Worm (Caenorhabditis elegans) whole organism, L4 larva: ENCODE results near the gene let-92.
A peak's percentile ranks its signal among the peaks of the same experiment; 100 is the strongest.

ENCODE experiments used
- F44E2.7 ChIP-seq: fragments of 200-800 bp; sonication (Bioruptor generic); IDR thresholded peaks from 2 replicates; pipeline ENCODE4 v2.1.2; 2022; ENCODE audit warnings: missing genetic modification characterization, missing compliant biosample characterization
- T20F7.1 ChIP-seq: fragments of 200-800 bp; sonication (Bioruptor generic); optimal IDR thresholded peaks from 2 replicates; lab custom pipeline; 2018; ENCODE audit warnings: mild to moderate bottlenecking, missing genetic modification characterization, missing compliant biosample characterization
- ZK546.5 ChIP-seq, 2 experiments: sonication (generic microtip); optimal IDR thresholded peaks; 2 replicates each; lab custom pipeline; 2017; ENCODE audit warnings: missing biosample characterization in 2 of 2, missing genetic modification characterization in 2 of 2
- aha-1 ChIP-seq: fragments of 150-350 bp; peaks from one replicate; lab custom pipeline; 2014; ENCODE audit warnings: missing biosample characterization, missing genetic modification characterization
- ama-1 ChIP-seq: fragments of 150-350 bp; optimal IDR thresholded peaks from 2 replicates; lab custom pipeline; 2014; ENCODE audit warnings: inconsistent platforms, mixed read lengths
- ceh-44 ChIP-seq: fragments of 200-800 bp; sonication (Bioruptor generic); IDR thresholded peaks from 2 replicates; pipeline ENCODE4 v1.3.6; 2022; ENCODE audit warnings: missing genetic modification reagents, missing genetic modification characterization, missing compliant biosample characterization
- ceh-82 ChIP-seq: sonication (generic microtip); optimal IDR thresholded peaks from 2 replicates; lab custom pipeline; 2017; ENCODE audit warnings: missing biosample characterization, missing genetic modification characterization
- ces-1 ChIP-seq: fragments of 150-350 bp; sonication (generic microtip); optimal IDR thresholded peaks from 4 replicates; lab custom pipeline; 2014; ENCODE audit warnings: missing biosample characterization, missing genetic modification reagents, missing genetic modification characterization
- daf-16 ChIP-seq, 3 experiments: sonication (generic microtip); optimal IDR thresholded peaks; 2 replicates each; lab custom pipeline; 2016 to 2017; ENCODE audit warnings: missing genetic modification characterization in 3 of 3, missing genetic modification reagents in 3 of 3, mild to moderate bottlenecking in 2 of 3, missing compliant biosample characterization in 2 of 3, missing biosample characterization in 1 of 3, moderate library complexity in 1 of 3
- daf-19 ChIP-seq: fragments of 200-800 bp; sonication (Bioruptor generic); conservative IDR thresholded peaks from 2 replicates; pipeline ENCODE4 v1.3.6; 2022; ENCODE audit warnings: missing genetic modification characterization, missing compliant biosample characterization
- dve-1 ChIP-seq: sonication (generic microtip); optimal IDR thresholded peaks from 2 replicates; lab custom pipeline; 2017; ENCODE audit warnings: antibody characterized with exemption, mild to moderate bottlenecking, missing genetic modification characterization, missing compliant biosample characterization; ENCODE audit not compliant: insufficient read depth
- gei-8 ChIP-seq: fragments of 200-800 bp; sonication (Bioruptor generic); optimal IDR thresholded peaks from 2 replicates; lab custom pipeline; 2018; ENCODE audit warnings: mild to moderate bottlenecking, missing genetic modification characterization, missing compliant biosample characterization
- hlh-11 ChIP-seq: fragments of 200-800 bp; sonication (Bioruptor generic); optimal IDR thresholded peaks from 2 replicates; lab custom pipeline; 2018; ENCODE audit warnings: mild to moderate bottlenecking, missing genetic modification characterization, missing compliant biosample characterization
- hlh-30 ChIP-seq: sonication (generic microtip); optimal IDR thresholded peaks from 2 replicates; lab custom pipeline; 2017; ENCODE audit warnings: antibody characterized with exemption, mild to moderate bottlenecking, missing genetic modification characterization, missing compliant biosample characterization; ENCODE audit not compliant: insufficient read depth
- lim-7 ChIP-seq: fragments of 200-800 bp; sonication (Bioruptor generic); IDR thresholded peaks from 2 replicates; pipeline ENCODE4 v1.3.6; 2022; ENCODE audit warnings: missing genetic modification characterization, missing compliant biosample characterization
- lin-15B ChIP-seq: fragments of 150-350 bp; sonication (generic microtip); optimal IDR thresholded peaks from 3 replicates; lab custom pipeline; 2014; ENCODE audit warnings: missing biosample characterization, missing genetic modification characterization
- lin-38 ChIP-seq: fragments of 200-800 bp; sonication (Bioruptor generic); IDR thresholded peaks from 2 replicates; pipeline ENCODE4 v1.3.6; 2022; ENCODE audit warnings: missing genetic modification reagents, missing genetic modification characterization, missing compliant biosample characterization
- lsy-2 ChIP-seq, 2 experiments: fragments of 150-350 bp in 1 of 2; sonication (generic microtip) in 1 of 2; optimal IDR thresholded peaks; 2 replicates each; lab custom pipeline; 2014 to 2017; ENCODE audit warnings: missing biosample characterization in 2 of 2, missing genetic modification characterization in 2 of 2
- mdl-1 ChIP-seq, 2 experiments: fragments of 150-350 bp in 1 of 2; sonication (generic microtip) in 1 of 2; optimal IDR thresholded peaks; 2 replicates each; lab custom pipeline; 2014 to 2017; ENCODE audit warnings: missing biosample characterization in 2 of 2, missing genetic modification characterization in 2 of 2
- mes-2 ChIP-seq: sonication (generic microtip); optimal IDR thresholded peaks from 2 replicates; lab custom pipeline; 2016; ENCODE audit warnings: missing genotype, mild to moderate bottlenecking, missing genetic modification characterization, missing compliant biosample characterization; ENCODE audit not compliant: poor library complexity, severe bottlenecking
- mxl-3 ChIP-seq: fragments of 200-800 bp; sonication (Bioruptor generic); optimal IDR thresholded peaks from 2 replicates; lab custom pipeline; 2018; ENCODE audit warnings: mild to moderate bottlenecking, missing genetic modification characterization, missing compliant biosample characterization
- nhr-41 ChIP-seq: fragments of 200-800 bp; sonication (Bioruptor generic); IDR thresholded peaks from 2 replicates; pipeline ENCODE4 v1.3.6; 2022; ENCODE audit warnings: missing genetic modification reagents, missing genetic modification characterization, missing compliant biosample characterization
- nhr-6 ChIP-seq: fragments of 150-350 bp; optimal IDR thresholded peaks from 2 replicates; lab custom pipeline; 2014; ENCODE audit warnings: missing biosample characterization, missing genetic modification characterization
- nhr-77 ChIP-seq: fragments of 150-350 bp; optimal IDR thresholded peaks from 2 replicates; lab custom pipeline; 2014; ENCODE audit warnings: missing biosample characterization, missing genetic modification characterization
- php-3 ChIP-seq: fragments of 200-800 bp; sonication (Bioruptor generic); IDR thresholded peaks from 2 replicates; pipeline ENCODE4 v1.3.6; 2022; ENCODE audit warnings: missing genetic modification reagents, missing genetic modification characterization, missing compliant biosample characterization
- set-16 ChIP-seq: fragments of 200-800 bp; sonication (Bioruptor generic); IDR thresholded peaks from 2 replicates; pipeline ENCODE4 v1.3.6; 2022; ENCODE audit warnings: missing genetic modification reagents, missing genetic modification characterization, missing compliant biosample characterization
- snpc-1.2 ChIP-seq: fragments of 200-800 bp; sonication (Bioruptor generic); IDR thresholded peaks from 2 replicates; pipeline ENCODE4 v1.3.6; 2022; ENCODE audit warnings: missing genetic modification reagents, missing genetic modification characterization, missing compliant biosample characterization
- tag-97 ChIP-seq: fragments of 200-800 bp; sonication (Bioruptor generic); IDR thresholded peaks from 2 replicates; pipeline ENCODE4 v1.3.6; 2022; ENCODE audit warnings: missing genetic modification characterization, missing compliant biosample characterization
- vab-7 ChIP-seq: fragments of 200-800 bp; sonication (Bioruptor generic); IDR thresholded peaks from 2 replicates; pipeline ENCODE4 v1.3.6; 2022; ENCODE audit warnings: missing genetic modification reagents, missing genetic modification characterization, missing compliant biosample characterization
- zfp-2 ChIP-seq: sonication (generic microtip); optimal IDR thresholded peaks from 2 replicates; lab custom pipeline; 2016; ENCODE audit warnings: mild to moderate bottlenecking, missing genetic modification characterization, missing compliant biosample characterization
- zip-11 ChIP-seq: fragments of 200-800 bp; sonication (Bioruptor generic); IDR thresholded peaks from 2 replicates; pipeline ENCODE4 v1.3.6; 2022; ENCODE audit warnings: missing genetic modification characterization, missing compliant biosample characterization

Gene let-92

DNA sequence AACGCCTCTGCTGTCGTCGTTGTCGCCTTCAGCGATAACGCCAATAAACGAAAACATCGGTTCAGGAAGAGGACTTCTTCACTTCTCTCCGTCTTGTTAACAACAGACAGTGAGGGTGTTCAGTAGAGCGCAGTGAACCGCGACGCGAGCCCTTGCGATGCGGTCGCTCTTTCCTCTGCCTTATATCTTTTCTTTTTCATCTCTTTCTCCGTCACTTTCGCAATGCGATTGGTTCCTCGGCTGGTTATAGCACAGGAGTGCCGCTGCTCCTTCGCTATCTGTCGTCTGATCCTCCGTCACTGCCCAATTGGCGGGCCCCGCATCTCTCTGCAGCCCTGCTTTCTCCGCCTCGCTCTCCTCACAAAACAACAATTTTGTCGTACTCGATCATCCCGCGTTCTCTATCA is 1.1 kb upstream of the let-92 start (continued):
- TF ChIP-seq ZK546.5 (tag; optimal IDR thresholded peaks at IDR 0.05; lab: Kevin White, UChicago): no peak
- peak; percentile 67 for TF ChIP-seq ama-1 (lab: Kevin White, UChicago)

DNA sequence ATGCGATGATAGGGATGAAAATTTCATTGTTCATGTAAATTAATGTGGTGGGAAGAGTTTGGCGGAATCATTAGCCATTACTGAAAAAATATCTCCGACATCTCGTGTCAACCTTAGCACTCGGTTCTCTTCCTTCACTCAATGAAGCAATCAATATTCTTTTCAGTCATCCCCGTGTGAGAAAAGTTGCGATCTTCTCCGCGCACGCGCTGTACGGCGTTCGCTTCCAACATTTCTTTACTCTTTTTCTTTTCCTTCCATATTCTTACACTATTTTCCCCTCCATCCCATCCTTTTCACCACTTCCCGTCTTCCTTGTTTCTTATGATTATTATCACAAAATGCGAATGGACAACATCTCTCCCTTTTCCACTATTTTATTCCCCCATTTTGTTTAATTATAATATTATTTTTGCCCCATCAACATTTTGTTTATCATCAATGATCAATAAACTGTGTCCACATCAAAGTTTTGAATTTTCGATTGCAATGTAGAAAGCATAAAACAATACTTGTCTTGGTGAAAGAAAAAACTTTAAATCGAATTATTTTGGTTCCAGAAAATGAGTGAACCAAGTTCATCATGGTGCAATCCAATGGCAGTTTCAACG is 1.9 kb downstream of the let-92 start, which contains the start of gene mob-1:
Gene mob-1 (plus strand): TSS at position 561 of the 611 bp plus-strand sequence.
- TF ChIP-seq dve-1 (peak; percentile 42), daf-16 (GFP tag; optimal IDR thresholded peaks at IDR 0.05; lab: Kevin White, UChicago) (no peak), daf-16 (tag; optimal IDR thresholded peaks at IDR 0.05; lab: Kevin White, UChicago) (peak; percentile 43), F44E2.7 (GFP tag; lab: Robert Waterston, UW) (no peak), mes-2 (tag; lab: Kevin White, UChicago) (peak; percentile 29), hlh-11 (tag; lab: Kevin White, UChicago) (peak; percentile 7), snpc-1.2 (GFP tag; lab: Robert Waterston, UW) (0 out of 2 replicates have a peak, but pooled peaks have one; percentile 11), T20F7.1 (GFP tag; lab: Kevin White, UChicago) (no peak), nhr-77 (tag; lab: Kevin White, UChicago) (peak; percentile 7), mdl-1 (tag; optimal IDR thresholded peaks at IDR 0.05; lab: Kevin White, UChicago) (peak in 1 of 2 experiments; percentile 34), zip-11 (GFP tag; lab: Robert Waterston, UW) (no peak), ama-1 (lab: Kevin White, UChicago) (peak; percentile 54), aha-1 (tag; lab: Kevin White, UChicago) (peak; percentile 38), hlh-30 (tag; lab: Kevin White, UChicago) (peak; percentile 54), lim-7 (GFP tag; lab: Robert Waterston, UW) (0 out of 2 replicates have a peak, but pooled peaks have one; percentile 36), mxl-3 (GFP tag; lab: Kevin White, UChicago) (peak; percentile 66), lsy-2 (tag; optimal IDR thresholded peaks at IDR 0.05; lab: Kevin White, UChicago) (peak in 1 of 2 experiments; percentile 31), lin-38 (peak; percentile 39), zfp-2 (tag; lab: Kevin White, UChicago) (no peak), ceh-82 (tag; lab: Kevin White, UChicago) (no peak)

DNA sequence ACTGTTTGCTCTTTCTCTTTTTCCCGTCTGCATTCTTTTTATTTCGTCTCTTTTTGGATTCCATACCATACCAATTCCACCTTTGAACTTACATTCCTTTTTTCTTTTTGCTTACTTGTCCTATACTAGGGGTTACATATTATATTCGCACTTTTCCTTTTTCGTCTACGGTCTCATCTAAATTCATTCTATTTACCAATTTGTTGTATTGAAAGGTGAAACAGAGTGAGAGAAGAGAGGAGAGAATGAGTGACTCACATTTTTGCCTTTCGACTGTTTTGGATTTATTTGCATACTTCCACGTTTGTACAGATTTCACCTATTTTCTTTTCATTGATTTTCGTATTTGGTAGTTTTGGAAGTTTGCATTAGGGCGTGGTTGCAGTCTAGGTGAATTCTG is 5.2 kb downstream of the let-92 start:
- peak; percentile 28 for TF ChIP-seq dve-1
- peak; percentile 86 for TF ChIP-seq nhr-6 (tag; lab: Kevin White, UChicago)
- no peak for TF ChIP-seq php-3
- no peak for TF ChIP-seq daf-16 (GFP tag; optimal IDR thresholded peaks at IDR 0.05; lab: Kevin White, UChicago)
- TF ChIP-seq daf-16 (tag; optimal IDR thresholded peaks at IDR 0.05; lab: Kevin White, UChicago): peak; percentile 32

DNA sequence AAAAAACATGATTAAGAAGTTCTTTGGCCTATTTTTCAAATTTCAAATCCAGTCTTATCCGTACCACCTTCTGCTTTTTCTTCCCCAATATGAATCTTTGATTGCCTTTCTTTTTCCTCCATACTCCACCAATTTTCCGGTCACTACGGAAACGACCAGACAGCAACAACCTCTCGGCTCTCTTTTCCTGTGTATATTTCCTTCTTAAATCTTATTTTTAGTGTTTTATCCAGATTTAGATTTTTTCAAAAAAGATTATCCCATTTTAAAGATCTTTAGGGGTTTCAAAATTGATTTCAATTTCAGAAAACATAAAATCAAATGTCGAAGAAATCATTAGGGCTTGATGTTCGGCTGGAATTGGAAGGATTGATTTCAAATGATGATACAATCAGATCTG is 6.0 kb downstream of the let-92 start, which contains the start of gene trpa-1:
Gene trpa-1 (plus strand): TSS at position 301 of the 400 bp plus-strand sequence.
- no peak for TF ChIP-seq daf-19 (GFP tag; lab: Robert Waterston, UW)
- no peak for TF ChIP-seq gei-8
- no peak for TF ChIP-seq F44E2.7 (GFP tag; lab: Robert Waterston, UW)
- TF ChIP-seq ceh-44 (GFP tag; lab: Robert Waterston, UW): no peak
- no peak for TF ChIP-seq ceh-82 (tag; lab: Kevin White, UChicago)
- TF ChIP-seq mdl-1 (tag; optimal IDR thresholded peaks at IDR 0.05; lab: Kevin White, UChicago): no peak
- TF ChIP-seq nhr-41 (GFP tag; lab: Robert Waterston, UW): no peak
- TF ChIP-seq lin-15B (tag; lab: Kevin White, UChicago): no peak
- TF ChIP-seq tag-97 (GFP tag; lab: Robert Waterston, UW): no peak
- no peak for TF ChIP-seq vab-7 (GFP tag; lab: Robert Waterston, UW)
- TF ChIP-seq set-16 (GFP tag; lab: Robert Waterston, UW): no peak
- no peak for TF ChIP-seq ces-1 (GFP tag; lab: Kevin White, UChicago)
- TF ChIP-seq mes-2 (tag; lab: Kevin White, UChicago): no peak
